Worm (Caenorhabditis elegans): ENCODE measurements around the gene C56G2.22.

The C56G2.22 gene

DNA sequence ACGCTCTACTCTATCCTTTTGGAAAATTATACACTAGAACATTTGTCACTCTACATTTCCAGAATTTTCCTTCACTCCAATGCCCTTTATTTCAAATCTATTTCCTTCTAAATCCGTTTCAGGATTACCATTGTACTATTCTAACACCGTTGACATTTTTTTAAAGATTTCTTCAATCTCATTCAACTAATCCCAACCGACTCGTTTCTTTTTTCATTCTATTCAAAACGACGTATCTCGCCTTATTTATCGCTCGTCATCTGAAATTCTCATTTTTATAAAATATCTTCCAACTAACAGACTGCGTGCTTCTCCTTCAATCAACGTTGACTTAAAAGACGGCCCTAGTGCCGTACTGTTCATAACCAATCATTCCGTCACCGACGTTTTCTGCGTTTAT lies 6.8 kb downstream of the C56G2.22 start, which contains the start of gene akap-1:
Gene akap-1 (plus strand): TSS at position 301 of the 400 bp plus-strand sequence.
- TF ChIP-seq ahr-1 (tag; optimal IDR thresholded peaks at IDR 0.05) = no peak
- no peak for TF ChIP-seq pax-1 (tag; optimal IDR thresholded peaks at IDR 0.05)
- no peak for TF ChIP-seq F13H6.1 (tag; optimal IDR thresholded peaks at IDR 0.05)
- TF ChIP-seq pat-9 (tag; optimal IDR thresholded peaks at IDR 0.05) = no peak
- no peak for TF ChIP-seq C08G9.2 (tag; optimal IDR thresholded peaks at IDR 0.05)
- TF ChIP-seq eyg-1 (tag; optimal IDR thresholded peaks at IDR 0.05) = no peak
- TF ChIP-seq dmd-4 (tag; optimal IDR thresholded peaks at IDR 0.05; ENCODE audit: borderline replicate concordance) = no peak

DNA sequence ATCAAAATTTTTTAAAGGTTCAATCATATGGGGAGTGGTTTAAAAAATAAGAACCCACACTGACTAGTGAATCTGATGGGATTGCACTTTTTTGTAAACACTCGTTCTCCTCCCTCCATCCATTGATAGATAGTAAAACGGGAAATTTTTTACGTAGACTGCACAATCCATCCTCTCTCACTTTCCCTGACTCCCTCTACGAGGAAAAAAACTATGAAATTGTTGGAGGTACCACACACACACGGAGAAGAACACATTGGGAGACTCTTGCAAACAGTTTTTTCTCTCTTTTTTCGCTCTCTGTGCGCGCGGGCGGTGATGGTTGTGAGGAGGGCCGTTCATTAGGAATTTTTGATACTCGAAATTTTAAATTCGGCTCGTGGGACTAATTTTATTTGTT lies 9.1 kb downstream of the C56G2.22 start:
- TF ChIP-seq ceh-34 (tag; optimal IDR thresholded peaks at IDR 0.05) (no peak), pat-9 (tag; optimal IDR thresholded peaks at IDR 0.05) (no peak), nhr-232 (tag; optimal IDR thresholded peaks at IDR 0.05) (no peak), gmeb-2 (tag; optimal IDR thresholded peaks at IDR 0.05) (no peak), unc-3 (GFP tag; conservative IDR thresholded peaks at IDR 0.05) (no peak), unc-3 (tag; optimal IDR thresholded peaks at IDR 0.05) (no peak), sox-2 (GFP tag; IDR thresholded peaks at IDR 0.05) (no peak), K02D7.2 (tag; optimal IDR thresholded peaks at IDR 0.05) (no peak), fkh-10 (GFP tag; optimal IDR thresholded peaks at IDR 0.05) (no peak), sox-4 (tag; optimal IDR thresholded peaks at IDR 0.05) (no peak), F13H6.1 (tag; optimal IDR thresholded peaks at IDR 0.05) (no peak), pax-1 (tag; optimal IDR thresholded peaks at IDR 0.05) (no peak), npax-4 (tag; optimal IDR thresholded peaks at IDR 0.05) (no peak), dve-1 (tag; optimal IDR thresholded peaks at IDR 0.05) (no peak), ceh-14 (tag; optimal IDR thresholded peaks at IDR 0.05) (no peak), fkh-6 (tag; optimal IDR thresholded peaks at IDR 0.05) (no peak), elt-2 (tag; optimal IDR thresholded peaks at IDR 0.05) (no peak), ceh-31 (tag; optimal IDR thresholded peaks at IDR 0.05) (no peak), unc-42 (tag; optimal IDR thresholded peaks at IDR 0.05) (no peak)

DNA sequence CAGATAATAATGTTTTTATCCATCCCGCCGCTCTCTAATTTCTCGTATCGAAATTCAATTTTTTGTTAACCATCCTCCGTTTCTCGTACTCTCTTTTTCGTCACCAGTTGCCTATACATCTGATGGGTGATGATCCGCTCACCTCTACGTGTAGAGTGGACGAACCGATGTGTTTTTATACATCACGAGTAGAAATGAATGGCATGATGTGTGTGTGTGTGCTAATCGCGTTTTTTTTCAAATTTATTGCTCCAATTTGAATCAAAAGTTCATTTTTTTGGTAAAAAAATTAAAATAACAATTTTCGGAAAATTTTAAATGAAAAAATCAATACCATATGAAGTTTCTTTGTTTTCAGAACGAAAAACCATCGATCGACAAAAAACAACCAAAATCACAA lies 9.8 kb downstream of the C56G2.22 start:
- TF ChIP-seq ceh-19 (GFP tag; optimal IDR thresholded peaks at IDR 0.05) (no peak), ceh-31 (tag; optimal IDR thresholded peaks at IDR 0.05) (no peak), K09A11.1 (tag; optimal IDR thresholded peaks at IDR 0.05; ENCODE audit: insufficient read depth) (no peak), pat-9 (tag; optimal IDR thresholded peaks at IDR 0.05) (no peak), dve-1 (tag; optimal IDR thresholded peaks at IDR 0.05) (no peak), ceh-34 (tag; optimal IDR thresholded peaks at IDR 0.05) (no peak), hlh-15 (tag; optimal IDR thresholded peaks at IDR 0.05) (no peak), ztf-16 (tag; optimal IDR thresholded peaks at IDR 0.05) (no peak), pqm-1 (tag; optimal IDR thresholded peaks at IDR 0.05) (no peak), ref-2 (tag; optimal IDR thresholded peaks at IDR 0.05) (no peak), ceh-24 (tag; optimal IDR thresholded peaks at IDR 0.05) (no peak), ahr-1 (tag; optimal IDR thresholded peaks at IDR 0.05) (no peak), hlh-30 (tag; optimal IDR thresholded peaks at IDR 0.05; ENCODE audit: insufficient read depth) (no peak)

DNA sequence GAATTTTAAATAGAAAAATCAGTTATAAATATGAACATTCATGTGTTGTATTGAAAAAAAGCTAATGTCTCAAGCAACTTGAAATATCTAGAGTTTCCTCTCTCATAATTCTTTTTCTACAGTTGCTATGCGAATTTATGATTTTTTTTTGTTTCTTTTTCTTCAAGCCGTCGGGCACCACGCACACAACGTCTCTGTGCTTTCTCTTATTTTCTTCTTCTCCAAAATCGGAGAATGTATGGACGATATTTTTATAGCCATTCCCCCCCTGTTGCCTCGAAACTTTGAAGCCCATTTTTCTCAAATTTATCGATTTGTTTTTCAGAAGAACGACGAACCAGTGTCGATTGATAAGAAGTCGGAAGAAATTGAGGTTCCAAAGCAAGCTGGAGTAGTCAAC lies 10.5 kb downstream of the C56G2.22 start:
- TF ChIP-seq fkh-6 (tag; optimal IDR thresholded peaks at IDR 0.05) (no peak), sox-2 (GFP tag; IDR thresholded peaks at IDR 0.05) (no peak), K02D7.2 (tag; optimal IDR thresholded peaks at IDR 0.05) (no peak), dmd-4 (tag; optimal IDR thresholded peaks at IDR 0.05; ENCODE audit: borderline replicate concordance) (no peak), syd-9 (tag; optimal IDR thresholded peaks at IDR 0.05) (no peak), unc-86 (tag; optimal IDR thresholded peaks at IDR 0.05) (no peak), tbx-2 (tag; optimal IDR thresholded peaks at IDR 0.05) (no peak), hlh-8 (tag; optimal IDR thresholded peaks at IDR 0.05) (no peak), rnt-1 (tag; optimal IDR thresholded peaks at IDR 0.05) (no peak), C08G9.2 (tag; optimal IDR thresholded peaks at IDR 0.05) (no peak), eyg-1 (tag; optimal IDR thresholded peaks at IDR 0.05) (no peak), fax-1 (tag; optimal IDR thresholded peaks at IDR 0.05) (no peak), pax-1 (tag; optimal IDR thresholded peaks at IDR 0.05) (no peak), hlh-13 (GFP tag; optimal IDR thresholded peaks at IDR 0.05) (no peak), unc-42 (tag; optimal IDR thresholded peaks at IDR 0.05) (no peak), ceh-6 (GFP tag; optimal IDR thresholded peaks at IDR 0.05) (no peak), pros-1 (tag; optimal IDR thresholded peaks at IDR 0.05) (no peak), pat-9 (tag; optimal IDR thresholded peaks at IDR 0.05) (no peak), unc-55 (GFP tag; optimal IDR thresholded peaks at IDR 0.05) (no peak)

Data from whole organism, late embryonic.